Worm (Caenorhabditis elegans) whole organism, L4/young adult: ENCODE measurements around the gene plx-1.

Experiments used
- dao-5 ChIP-seq: sonication (generic microtip); optimal IDR thresholded peaks from 2 replicates; lab custom pipeline; 2016; ENCODE audit warnings: missing genotype, missing genetic modification characterization, moderate library complexity, missing compliant biosample characterization
- him-1 ChIP-seq: sonication (generic microtip); optimal IDR thresholded peaks from 2 replicates; lab custom pipeline; 2016; ENCODE audit warnings: missing genotype, missing genetic modification reagents, missing genetic modification characterization, missing compliant biosample characterization

- TF ChIP-seq him-1 (tag; lab: Kevin White, UChicago), result no peak
- no peak for TF ChIP-seq dao-5
These were observed 11.8 kb downstream of the plx-1 start for ce11 chrIV:971122-971521.
